Fruit fly (Drosophila melanogaster) whole organism, wandering third instar larva: Measurements from ENCODE around the gene Uggt.

Experiments used
- Abd-B ChIP-seq: fragments of >200 bp; optimal IDR thresholded peaks from 2 replicates; lab custom pipeline; 2017; ENCODE audit warnings: missing biosample characterization, missing genetic modification characterization
- CG32264 ChIP-seq: fragments of 200-800 bp; sonication (Bioruptor generic); optimal IDR thresholded peaks from 2 replicates; lab custom pipeline; 2016; ENCODE audit warnings: missing biosample characterization, missing genetic modification characterization
- CG9705 ChIP-seq: fragments of 200-800 bp; sonication (Bioruptor generic); optimal IDR thresholded peaks from 2 replicates; lab custom pipeline; 2018; ENCODE audit warnings: missing biosample characterization, mild to moderate bottlenecking, missing genetic modification characterization
- CrebA ChIP-seq: fragments of 200-800 bp; sonication (Bioruptor generic); optimal IDR thresholded peaks from 2 replicates; lab custom pipeline; 2016; ENCODE audit warnings: missing biosample characterization, mild to moderate bottlenecking, missing genetic modification characterization, borderline replicate concordance
- Dfd ChIP-seq: fragments of >200 bp; optimal IDR thresholded peaks from 2 replicates; lab custom pipeline; 2017; ENCODE audit warnings: missing biosample characterization, missing genetic modification characterization
- Dif ChIP-seq: fragments of 200-275, 200-300 bp; sonication (Bioruptor generic); optimal IDR thresholded peaks from 2 replicates; lab custom pipeline; 2018; ENCODE audit warnings: missing biosample characterization, missing genetic modification characterization; ENCODE audit not compliant: partially characterized antibody
- GATAd ChIP-seq: sonication (Bioruptor generic); optimal IDR thresholded peaks from 2 replicates; lab custom pipeline; 2016; ENCODE audit warnings: missing biosample characterization, missing genetic modification characterization
- Hnf4 ChIP-seq: fragments of 200-800 bp; sonication (Bioruptor generic); optimal IDR thresholded peaks from 2 replicates; lab custom pipeline; 2016; ENCODE audit warnings: missing biosample characterization, mild to moderate bottlenecking, missing genetic modification characterization
- Hr83 ChIP-seq: fragments of 200-300 bp; sonication (Bioruptor generic); optimal IDR thresholded peaks from 2 replicates; lab custom pipeline; 2016; ENCODE audit warnings: missing biosample characterization, mild to moderate bottlenecking, missing genetic modification characterization, moderate library complexity; ENCODE audit not compliant: poor library complexity, severe bottlenecking
- Jra ChIP-seq: sonication (Bioruptor generic); optimal IDR thresholded peaks from 2 replicates; lab custom pipeline; 2016; ENCODE audit warnings: missing biosample characterization, missing genetic modification characterization
- Mio ChIP-seq: sonication (Bioruptor generic); optimal IDR thresholded peaks from 2 replicates; lab custom pipeline; 2016; ENCODE audit warnings: missing biosample characterization, missing genetic modification characterization
- Myc ChIP-seq: fragments of >200 bp; optimal IDR thresholded peaks from 2 replicates; lab custom pipeline; 2017
- OdsH ChIP-seq: fragments of 200-800 bp; sonication (Bioruptor generic); optimal IDR thresholded peaks from 2 replicates; lab custom pipeline; 2016; ENCODE audit warnings: missing biosample characterization, mild to moderate bottlenecking, missing genetic modification characterization
- Rel ChIP-seq, 2 experiments: fragments of 200-800 bp; sonication (Bioruptor generic) in 1 of 2; optimal IDR thresholded peaks; 2 replicates in 1 of 2; 3 replicates in 1 of 2; lab custom pipeline; 2016 to 2019; ENCODE audit warnings: mild to moderate bottlenecking in 2 of 2, missing biosample characterization in 2 of 2, missing genetic modification characterization in 2 of 2, moderate library complexity in 1 of 2
- br ChIP-seq: fragments of 200-800 bp; sonication (Bioruptor generic); optimal IDR thresholded peaks from 2 replicates; lab custom pipeline; 2016; ENCODE audit warnings: missing biosample characterization, missing genetic modification characterization
- brk ChIP-seq: fragments of 200-800 bp; sonication (Bioruptor generic); optimal IDR thresholded peaks from 2 replicates; lab custom pipeline; 2016; ENCODE audit warnings: missing biosample characterization, mild to moderate bottlenecking, missing genetic modification characterization
- dl ChIP-seq, 2 experiments: fragments of 175-275, 200-275 bp in 1 of 2; fragments of 200-275 bp in 1 of 2; sonication (Bioruptor generic); optimal IDR thresholded peaks; lab custom pipeline; 2018; ENCODE audit warnings: mild to moderate bottlenecking in 2 of 2, missing biosample characterization in 2 of 2, missing genetic modification characterization in 2 of 2, moderate library complexity in 2 of 2; ENCODE audit not compliant: partially characterized antibody in 2 of 2, insufficient read depth in 1 of 2
- dsf ChIP-seq: sonication (Bioruptor generic); optimal IDR thresholded peaks from 2 replicates; lab custom pipeline; 2016; ENCODE audit warnings: missing biosample characterization, missing genetic modification characterization, borderline replicate concordance
- ey ChIP-seq: fragments of 200-800 bp; sonication (Bioruptor generic); optimal IDR thresholded peaks from 2 replicates; lab custom pipeline; 2016; ENCODE audit warnings: missing biosample characterization, missing genetic modification characterization
- foxo ChIP-seq, 2 experiments: fragments of 200-800 bp; sonication (Bioruptor generic); optimal IDR thresholded peaks; 2 replicates in 1 of 2; 3 replicates in 1 of 2; lab custom pipeline; 2016 to 2017; ENCODE audit warnings: missing biosample characterization in 2 of 2, missing genetic modification characterization in 2 of 2
- fru ChIP-seq: fragments of 200-800 bp; sonication (Bioruptor generic); optimal IDR thresholded peaks from 3 replicates; lab custom pipeline; 2016; ENCODE audit warnings: missing biosample characterization, mild to moderate bottlenecking, missing genetic modification characterization
- h ChIP-seq: fragments of 200-800 bp; sonication (Bioruptor generic); optimal IDR thresholded peaks from 3 replicates; lab custom pipeline; 2016; ENCODE audit warnings: missing biosample characterization, mild to moderate bottlenecking, missing genetic modification characterization
- jim ChIP-seq: fragments of 175-275, 200-325 bp; sonication (Bioruptor generic); optimal IDR thresholded peaks from 2 replicates; lab custom pipeline; 2016; ENCODE audit warnings: missing biosample characterization, mild to moderate bottlenecking, missing genetic modification characterization
- pan ChIP-seq: fragments of >200 bp; optimal IDR thresholded peaks from 2 replicates; lab custom pipeline; 2017
- psq ChIP-seq: fragments of 200-800 bp; sonication (Bioruptor generic); optimal IDR thresholded peaks from 3 replicates; lab custom pipeline; 2017; ENCODE audit warnings: missing biosample characterization, mild to moderate bottlenecking, missing genetic modification characterization, moderate library complexity
- rgr ChIP-seq: fragments of 200-800 bp; sonication (Bioruptor generic); optimal IDR thresholded peaks from 3 replicates; lab custom pipeline; 2016; ENCODE audit warnings: missing biosample characterization, mild to moderate bottlenecking, missing genetic modification characterization
- sage ChIP-seq: fragments of 200-800 bp; sonication (Bioruptor generic); optimal IDR thresholded peaks from 2 replicates; lab custom pipeline; 2016; ENCODE audit warnings: missing biosample characterization, mild to moderate bottlenecking, missing genetic modification characterization
- sv ChIP-seq: fragments of 200-800 bp; sonication (Bioruptor generic); optimal IDR thresholded peaks from 3 replicates; lab custom pipeline; 2016; ENCODE audit warnings: missing biosample characterization, missing genetic modification characterization
- tai ChIP-seq: sonication (Bioruptor generic); optimal IDR thresholded peaks from 2 replicates; lab custom pipeline; 2016; ENCODE audit warnings: missing biosample characterization, missing genetic modification characterization
- usp ChIP-seq: fragments of >200 bp; optimal IDR thresholded peaks from 2 replicates; lab custom pipeline; 2017; ENCODE audit warnings: missing biosample characterization, missing genetic modification characterization
- woc ChIP-seq: sonication (Bioruptor generic); optimal IDR thresholded peaks from 2 replicates; lab custom pipeline; 2016; ENCODE audit warnings: missing biosample characterization, mild to moderate bottlenecking, missing genetic modification characterization

The Uggt gene

dm6 chr3L:18841269-18841668 is 31.3 kb upstream of the Uggt start:
- TF ChIP-seq Dif (GFP tag; lab: Kevin White, UChicago) (no peak), jim (GFP tag; lab: Kevin White, UChicago) (no peak), CrebA (no peak), Abd-B (GFP tag; lab: Kevin White, UChicago) (no peak), Hnf4 (GFP tag; lab: Kevin White, UChicago) (no peak), psq (GFP tag; lab: Kevin White, UChicago) (no peak), rgr (no peak), GATAd (GFP tag; lab: Kevin White, UChicago) (no peak), CG9705 (GFP tag; lab: Kevin White, UChicago) (no peak), sage (GFP tag; lab: Kevin White, UChicago) (no peak), Rel (GFP tag; optimal IDR thresholded peaks at IDR 0.05; lab: Kevin White, UChicago) (no peak), Rel (tag; optimal IDR thresholded peaks at IDR 0.05; lab: Kevin White, UChicago) (no peak), OdsH (GFP tag; lab: Kevin White, UChicago) (no peak)

DNA sequence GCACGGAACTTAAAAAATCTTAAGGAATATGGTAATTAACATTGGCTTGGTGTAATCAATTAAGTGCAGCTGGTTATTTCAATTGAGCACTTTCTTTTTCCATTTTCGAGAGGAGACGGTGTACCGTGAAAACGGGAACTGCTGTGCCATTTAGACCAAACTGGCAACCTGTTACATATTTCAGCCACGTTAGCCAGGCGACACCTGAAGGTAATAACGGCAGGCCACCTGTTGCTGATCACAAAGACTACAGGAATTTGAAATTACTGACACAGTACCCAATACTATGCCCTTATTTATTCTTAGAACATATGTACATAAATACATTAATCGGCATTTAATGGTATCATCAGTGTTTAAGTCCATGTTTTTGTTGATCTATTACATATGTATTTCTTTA is 30.3 kb upstream of the Uggt start:
- TF ChIP-seq Mio (no peak), Abd-B (GFP tag; lab: Kevin White, UChicago) (no peak)

- TF ChIP-seq tai (GFP tag; lab: Kevin White, UChicago) (no peak), pan (peak; percentile 8), ey (GFP tag; lab: Kevin White, UChicago) (no peak)
These were observed 26.7 kb upstream of the Uggt start for dm6 chr3L:18845833-18846232.

dm6 chr3L:18846233-18846271 is 26.5 kb upstream of the Uggt start, which contains the start of gene Indy:
Indy (minus strand) TSS chr3L:18846267.
- TF ChIP-seq CG32264 (GFP tag; lab: Kevin White, UChicago) (no peak), Myc (lab: Kevin White, UChicago) (no peak), Jra (GFP tag; lab: Kevin White, UChicago) (no peak), GATAd (GFP tag; lab: Kevin White, UChicago) (no peak)

dm6 chr3L:18846272-18846741 is 26.2 kb upstream of the Uggt start:
- TF ChIP-seq Dif (GFP tag; lab: Kevin White, UChicago) (peak; percentile 70), usp (GFP tag; lab: Kevin White, UChicago) (no peak), dl (GFP tag; optimal IDR thresholded peaks at IDR 0.05; lab: Kevin White, UChicago; ENCODE audit: insufficient read depth in 1 of 2, partially characterized antibody in 2 of 2) (peak in 1 of 2 experiments; percentile 55), fru (GFP tag; lab: Kevin White, UChicago) (peak; percentile 96), Dfd (GFP tag; lab: Kevin White, UChicago) (no peak), dsf (GFP tag; lab: Kevin White, UChicago) (no peak), woc (GFP tag; lab: Kevin White, UChicago) (peak; percentile 2)
- TF ChIP-seq, all 38 proteins: peak for 4

- no peak for TF ChIP-seq br (GFP tag; lab: Kevin White, UChicago)
- peak; percentile 41 for TF ChIP-seq Hnf4 (GFP tag; lab: Kevin White, UChicago)
- no peak for TF ChIP-seq CG9705 (GFP tag; lab: Kevin White, UChicago)
- TF ChIP-seq OdsH (GFP tag; lab: Kevin White, UChicago) = no peak
- TF ChIP-seq CrebA = peak; percentile 38
- no peak for TF ChIP-seq Hr83
- TF ChIP-seq Myc (lab: Kevin White, UChicago) = peak; percentile 64
- TF ChIP-seq h (GFP tag; lab: Kevin White, UChicago) = peak; percentile 45
- peak; percentile 44 for TF ChIP-seq sv (GFP tag; lab: Kevin White, UChicago)
- peak; percentile 18 for TF ChIP-seq ey (GFP tag; lab: Kevin White, UChicago)
- TF ChIP-seq brk (GFP tag; lab: Kevin White, UChicago) = no peak
- peak; percentile 52 for TF ChIP-seq fru (GFP tag; lab: Kevin White, UChicago)
- no peak for TF ChIP-seq Abd-B (GFP tag; lab: Kevin White, UChicago)
- TF ChIP-seq foxo (GFP tag; optimal IDR thresholded peaks at IDR 0.05; lab: Kevin White, UChicago) = peak in 1 of 2 experiments; percentile 33
These were observed 24.1 kb upstream of the Uggt start for dm6 chr3L:18848436-18848835.
